Worm (Caenorhabditis elegans) whole organism, mixed stage, embryonic: Measurements from ENCODE around the gene viro-2.

Experiments
- ceh-39 ChIP-seq: fragments of 150-350 bp; optimal IDR thresholded peaks from 2 replicates; lab custom pipeline; 2014; ENCODE audit warnings: missing biosample characterization, missing genetic modification characterization
- elt-1 ChIP-seq: sonication (generic microtip); optimal IDR thresholded peaks from 2 replicates; lab custom pipeline; 2017; ENCODE audit warnings: missing genetic modification characterization, mild to moderate bottlenecking, missing compliant biosample characterization, antibody characterized with exemption, moderate library complexity, borderline replicate concordance; ENCODE audit not compliant: insufficient read depth
- lin-13 ChIP-seq: fragments of 150-350 bp; optimal IDR thresholded peaks from 2 replicates; lab custom pipeline; 2014; ENCODE audit warnings: missing biosample characterization, missing genetic modification characterization
- lsy-2 ChIP-seq: fragments of 150-350 bp; optimal IDR thresholded peaks from 2 replicates; lab custom pipeline; 2014; ENCODE audit warnings: missing biosample characterization, missing genetic modification characterization
- nhr-76 ChIP-seq: sonication (generic microtip); optimal IDR thresholded peaks from 2 replicates; lab custom pipeline; 2017; ENCODE audit warnings: missing biosample characterization, missing genetic modification characterization

- no peak for TF ChIP-seq lin-13 (tag; lab: Kevin White, UChicago)
- no peak for TF ChIP-seq nhr-76
- no peak for TF ChIP-seq lsy-2
- TF ChIP-seq ceh-39: no peak
- TF ChIP-seq elt-1: no peak
Measured at ce11 chrIII:7180613-7181012, 51.9 kb downstream of the viro-2 start, which contains the start of gene ndab-2.
